Worm (Caenorhabditis elegans): ENCODE results near the gene pmk-2.
A peak's percentile ranks its signal among the peaks of the same experiment; 100 is the strongest.

pmk-2 gene

ce11 chrIV:8173610-8174009, 30.3 kb downstream of the pmk-2 start:
- TF ChIP-seq zag-1 (tag; optimal IDR thresholded peaks at IDR 0.05) (no peak), lsy-2 (tag; optimal IDR thresholded peaks at IDR 0.05) (no peak), elt-3 (tag; optimal IDR thresholded peaks at IDR 0.05) (no peak), mbf-1 (tag; optimal IDR thresholded peaks at IDR 0.05) (no peak), ztf-11 (tag; optimal IDR thresholded peaks at IDR 0.05) (no peak), nhr-237 (tag; optimal IDR thresholded peaks at IDR 0.05) (no peak), sem-4 (tag; optimal IDR thresholded peaks at IDR 0.05) (no peak), ZK546.5 (tag; optimal IDR thresholded peaks at IDR 0.05) (no peak), C34F6.9 (tag; optimal IDR thresholded peaks at IDR 0.05) (no peak)

DNA sequence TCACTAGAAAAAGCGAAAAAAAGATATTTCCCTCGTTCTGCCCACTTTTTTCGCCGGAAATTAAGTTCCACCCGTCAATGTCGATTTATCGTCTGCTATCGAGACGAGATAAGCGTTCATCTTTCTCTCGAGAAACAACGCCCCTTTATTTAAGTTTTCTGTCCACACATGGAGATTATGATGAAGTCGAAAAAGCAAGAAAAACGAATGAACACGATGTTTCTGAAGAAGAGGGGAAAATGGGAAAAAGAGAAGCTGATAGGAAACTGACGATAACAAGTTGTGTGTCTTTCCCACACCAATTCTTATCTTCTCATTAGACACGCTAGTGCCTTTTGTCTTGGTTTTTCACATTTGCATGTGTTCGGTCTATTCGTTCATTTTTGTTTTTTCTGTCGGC, 31.5 kb downstream of the pmk-2 start:
- TF ChIP-seq lsy-2 (tag; optimal IDR thresholded peaks at IDR 0.05) (no peak), nhr-25 (tag; optimal IDR thresholded peaks at IDR 0.05) (peak; percentile 6), crh-2 (tag; optimal IDR thresholded peaks at IDR 0.05) (no peak), fos-1 (tag; optimal IDR thresholded peaks at IDR 0.05) (peak; percentile 76), blmp-1 (tag; optimal IDR thresholded peaks at IDR 0.05; ENCODE audit: insufficient read depth) (peak; percentile 23), nhr-6 (tag; optimal IDR thresholded peaks at IDR 0.05) (no peak), aly-2 (tag; optimal IDR thresholded peaks at IDR 0.05) (no peak), mdl-1 (tag; optimal IDR thresholded peaks at IDR 0.05) (no peak), unc-55 (GFP tag; optimal IDR thresholded peaks at IDR 0.05) (no peak)

DNA sequence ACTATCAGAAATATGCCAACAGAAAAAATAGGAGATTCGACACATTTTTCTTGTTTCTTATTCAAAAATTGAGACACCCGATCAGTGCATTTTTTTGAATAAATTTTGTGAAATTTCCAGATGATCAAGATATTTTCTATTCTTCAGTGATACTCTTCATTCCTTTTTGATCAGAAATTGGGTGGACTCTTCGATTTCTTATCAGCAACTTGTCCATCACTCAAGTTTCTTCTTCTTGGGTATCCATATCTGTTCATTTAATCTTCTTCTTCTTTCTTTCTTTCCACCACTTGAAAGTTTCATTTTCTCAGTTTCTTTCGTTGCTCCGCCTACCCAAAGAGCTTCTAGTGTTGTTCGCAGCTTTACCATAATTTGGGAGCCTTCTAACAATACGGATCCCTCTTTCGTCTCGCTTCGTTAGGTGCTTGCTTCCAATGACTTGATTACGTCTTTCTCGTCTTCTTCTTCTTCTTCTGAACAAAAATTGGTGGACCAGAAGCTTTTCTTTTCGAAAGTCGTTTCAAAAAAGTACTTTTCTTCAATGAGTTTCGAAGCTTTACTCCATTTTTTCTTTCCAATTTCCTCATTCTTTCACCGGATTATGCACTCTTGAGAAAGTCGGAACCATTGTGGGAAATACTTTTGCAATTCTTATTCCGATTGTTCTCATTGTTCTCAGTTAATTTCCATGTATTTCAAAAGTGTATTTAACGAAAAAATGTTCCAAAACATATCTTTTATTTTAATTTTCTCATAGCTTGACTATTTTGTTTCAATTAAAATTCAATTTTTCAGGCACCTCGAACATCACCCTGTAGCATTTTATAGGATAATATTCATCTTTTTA, 32.6 kb downstream of the pmk-2 start, which contains the start of gene pct-1:
Gene pct-1, plus strand, starts transcription at position 797 of the 847 bp plus-strand sequence.
- TF ChIP-seq elt-3 (tag; optimal IDR thresholded peaks at IDR 0.05) = no peak
- TF ChIP-seq mdl-1 (tag; optimal IDR thresholded peaks at IDR 0.05) = no peak
- no peak for TF ChIP-seq nhr-129 (tag; optimal IDR thresholded peaks at IDR 0.05)

DNA sequence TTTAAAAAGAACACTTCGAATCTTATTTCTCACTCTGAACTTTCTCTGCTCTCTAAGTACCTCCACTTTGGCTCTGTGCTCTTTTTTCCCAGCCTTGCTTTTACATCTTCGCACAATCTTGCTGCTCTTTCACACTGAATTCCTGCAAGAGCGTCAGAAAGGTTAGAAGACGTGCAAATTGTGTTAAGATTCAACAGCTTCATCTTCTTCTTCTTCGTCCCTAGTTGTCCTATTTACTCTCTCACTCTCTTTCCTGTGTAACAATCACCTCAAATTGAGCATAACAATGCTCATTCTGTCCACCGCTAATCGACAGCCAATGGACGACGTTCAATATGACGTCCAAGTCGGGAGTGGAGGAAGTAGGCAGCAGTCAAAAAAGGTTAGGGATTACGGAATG, 38.1 kb downstream of the pmk-2 start:
- TF ChIP-seq nhr-237 (tag; optimal IDR thresholded peaks at IDR 0.05) (no peak), mdl-1 (tag; optimal IDR thresholded peaks at IDR 0.05) (no peak), sem-4 (tag; optimal IDR thresholded peaks at IDR 0.05) (no peak), nhr-12 (tag; optimal IDR thresholded peaks at IDR 0.05) (no peak), R02D3.7 (tag; optimal IDR thresholded peaks at IDR 0.05) (no peak)

DNA sequence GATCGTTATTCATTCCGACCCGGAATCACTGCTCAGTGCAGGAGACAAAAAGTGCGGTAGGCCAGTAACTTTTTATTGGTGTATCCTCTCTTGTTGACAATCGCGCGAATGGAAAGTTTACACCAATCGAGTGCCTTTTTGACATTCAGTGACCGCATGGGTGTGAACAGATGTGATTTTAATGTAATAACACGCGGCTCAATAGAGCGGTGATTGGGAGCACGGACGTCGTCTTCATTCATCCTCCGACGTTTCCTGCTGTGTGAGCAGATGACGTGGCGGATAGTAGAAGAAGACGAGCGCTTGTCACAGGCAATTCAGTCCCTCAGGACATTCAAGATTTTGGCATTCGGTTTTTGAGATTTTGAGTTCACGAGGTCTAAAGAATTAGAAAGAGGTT, 39.3 kb downstream of the pmk-2 start:
- no peak for TF ChIP-seq lsy-2 (tag; optimal IDR thresholded peaks at IDR 0.05)
- TF ChIP-seq sma-9 (GFP tag; optimal IDR thresholded peaks at IDR 0.05) = no peak
- TF ChIP-seq sma-9 (tag; optimal IDR thresholded peaks at IDR 0.05) = no peak
- TF ChIP-seq unc-55 (GFP tag; optimal IDR thresholded peaks at IDR 0.05) = no peak
- no peak for TF ChIP-seq unc-39 (tag; optimal IDR thresholded peaks at IDR 0.05)
- no peak for TF ChIP-seq sma-3 (GFP tag; optimal IDR thresholded peaks at IDR 0.05)
- no peak for TF ChIP-seq sem-4 (tag; optimal IDR thresholded peaks at IDR 0.05)
- TF ChIP-seq ztf-4 (tag; optimal IDR thresholded peaks at IDR 0.05) = no peak
- no peak for TF ChIP-seq dmd-4 (tag; optimal IDR thresholded peaks at IDR 0.05)
- TF ChIP-seq zag-1 (tag; optimal IDR thresholded peaks at IDR 0.05) = no peak
- TF ChIP-seq aly-2 (tag; optimal IDR thresholded peaks at IDR 0.05) = no peak
- TF ChIP-seq egl-27 (tag; optimal IDR thresholded peaks at IDR 0.05) = no peak
- no peak for TF ChIP-seq mbf-1 (tag; optimal IDR thresholded peaks at IDR 0.05)
- no peak for TF ChIP-seq skn-1 (tag; optimal IDR thresholded peaks at IDR 0.05)
- no peak for TF ChIP-seq blmp-1 (tag; optimal IDR thresholded peaks at IDR 0.05; ENCODE audit: insufficient read depth)
- TF ChIP-seq R02D3.7 (tag; optimal IDR thresholded peaks at IDR 0.05) = no peak
- TF ChIP-seq ztf-1 (GFP tag; conservative IDR thresholded peaks at IDR 0.05) = no peak
- no peak for TF ChIP-seq alr-1 (tag; optimal IDR thresholded peaks at IDR 0.05)
- no peak for TF ChIP-seq nhr-23 (tag; optimal IDR thresholded peaks at IDR 0.05)

DNA sequence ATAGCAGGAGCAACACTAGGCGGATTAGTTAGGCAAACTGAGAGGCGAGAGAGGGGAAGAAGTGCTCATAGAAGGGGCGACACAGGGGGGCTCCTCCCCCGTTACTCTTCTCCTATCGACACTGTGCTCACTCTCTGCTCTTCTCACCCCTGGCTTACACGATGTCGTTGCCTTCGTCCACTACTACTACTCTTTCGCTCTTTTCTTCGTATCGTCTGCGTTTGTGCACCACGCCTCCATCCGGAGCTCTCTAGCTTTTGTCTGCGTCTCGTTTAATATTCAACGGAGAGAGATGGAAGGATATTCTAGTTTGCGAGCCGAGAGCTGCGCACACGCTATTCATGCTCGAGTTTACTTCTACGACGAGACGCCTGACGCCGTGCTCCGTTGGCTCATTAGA, 40.0 kb downstream of the pmk-2 start:
- no peak for TF ChIP-seq dmd-4 (tag; optimal IDR thresholded peaks at IDR 0.05)
- peak; percentile 42 for TF ChIP-seq Y55F3AM.14 (GFP tag; optimal IDR thresholded peaks at IDR 0.05)
- TF ChIP-seq nhr-237 (tag; optimal IDR thresholded peaks at IDR 0.05) = no peak
- TF ChIP-seq alr-1 (tag; optimal IDR thresholded peaks at IDR 0.05) = peak; percentile 32
- no peak for TF ChIP-seq nhr-23 (tag; optimal IDR thresholded peaks at IDR 0.05)
- TF ChIP-seq gmeb-1 (tag; optimal IDR thresholded peaks at IDR 0.05) = no peak
- peak; percentile 39 for TF ChIP-seq crh-2 (tag; optimal IDR thresholded peaks at IDR 0.05)
- TF ChIP-seq zag-1 (tag; optimal IDR thresholded peaks at IDR 0.05) = peak; percentile 28
- no peak for TF ChIP-seq nhr-11 (tag; optimal IDR thresholded peaks at IDR 0.05)
- peak; percentile 71 for TF ChIP-seq F13H6.1 (tag; optimal IDR thresholded peaks at IDR 0.05)
- no peak for TF ChIP-seq nhr-10 (tag; optimal IDR thresholded peaks at IDR 0.05)
- TF ChIP-seq ZK546.5 (tag; optimal IDR thresholded peaks at IDR 0.05) = no peak
- peak; percentile 14 for TF ChIP-seq lin-13 (GFP tag; optimal IDR thresholded peaks at IDR 0.05)
- no peak for TF ChIP-seq aly-2 (tag; optimal IDR thresholded peaks at IDR 0.05)
- TF ChIP-seq unc-55 (GFP tag; optimal IDR thresholded peaks at IDR 0.05) = peak; percentile 66
- TF ChIP-seq nhr-12 (tag; optimal IDR thresholded peaks at IDR 0.05) = no peak
- TF ChIP-seq lin-11 (tag; optimal IDR thresholded peaks at IDR 0.05) = peak; percentile 83
- peak; percentile 73 for TF ChIP-seq C34F6.9 (tag; optimal IDR thresholded peaks at IDR 0.05)
- TF ChIP-seq fos-1 (tag; optimal IDR thresholded peaks at IDR 0.05) = no peak
- peak; percentile 65 for TF ChIP-seq nhr-129 (tag; optimal IDR thresholded peaks at IDR 0.05)
- TF ChIP-seq nhr-77 (tag; optimal IDR thresholded peaks at IDR 0.05) = no peak
- peak in 1 of 2 experiments; percentile 44 for TF ChIP-seq lsy-2 (tag; optimal IDR thresholded peaks at IDR 0.05)
- peak; percentile 61 for TF ChIP-seq sma-9 (GFP tag; optimal IDR thresholded peaks at IDR 0.05)
- TF ChIP-seq sma-9 (tag; optimal IDR thresholded peaks at IDR 0.05) = no peak
- TF ChIP-seq sem-4 (tag; optimal IDR thresholded peaks at IDR 0.05) = peak; percentile 51

Data from whole organism, L2 larva.